Worm (Caenorhabditis elegans): ENCODE results near the gene R12B2.3.

DNA sequence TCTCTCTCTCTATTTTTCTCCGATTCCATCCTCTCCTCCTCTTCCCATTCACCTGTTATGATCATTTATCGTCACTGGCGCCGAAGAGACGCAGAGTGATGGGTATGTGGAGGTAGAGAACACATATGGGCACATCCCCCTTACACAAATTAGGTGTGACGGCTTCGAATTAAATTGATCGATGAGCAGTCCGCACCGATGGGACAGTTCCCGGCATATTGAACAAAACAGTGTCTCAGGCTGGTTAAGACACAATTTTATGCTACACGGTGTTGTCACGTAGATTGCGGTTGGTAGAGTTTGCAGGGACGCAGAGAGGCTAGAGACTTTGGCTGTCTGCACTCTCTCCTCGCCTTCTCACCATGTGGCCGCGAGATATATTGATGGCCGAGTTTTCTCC lies 9.4 kb downstream of the R12B2.3 start, which contains the start of gene R12B2.7:
- TF ChIP-seq unc-62 (GFP tag; optimal IDR thresholded peaks at IDR 0.05) (no peak), ztf-11 (tag; optimal IDR thresholded peaks at IDR 0.05) (no peak), fos-1 (tag; optimal IDR thresholded peaks at IDR 0.05) (no peak)
